Fruit fly (Drosophila melanogaster) whole organism, embryonic: ENCODE results near the gene CG10638.

Source experiments
- Ada2b ChIP-seq: fragments of 200-800 bp; sonication (Bioruptor generic); IDR thresholded peaks from 2 replicates; pipeline ENCODE4 v1.3.6; 2022; ENCODE audit warnings: missing biosample characterization, missing genetic modification characterization
- CG11695 ChIP-seq: fragments of 200-800 bp; sonication (Bioruptor generic); IDR thresholded peaks from 3 replicates; pipeline ENCODE4 v1.3.6; 2022; ENCODE audit warnings: missing biosample characterization, missing genetic modification characterization
- CG12236 ChIP-seq: fragments of 200-800 bp; sonication (Bioruptor generic); optimal IDR thresholded peaks from 2 replicates; lab custom pipeline; 2016; ENCODE audit warnings: missing biosample characterization, missing genetic modification characterization
- CG12299 ChIP-seq: fragments of 200-800 bp; sonication (Bioruptor generic); optimal IDR thresholded peaks from 2 replicates; lab custom pipeline; 2018; ENCODE audit warnings: missing biosample characterization, mild to moderate bottlenecking, missing genetic modification characterization
- CG14441 ChIP-seq: fragments of 200-800 bp; sonication (Bioruptor generic); IDR thresholded peaks from 2 replicates; pipeline ENCODE4 v1.3.6; 2022; ENCODE audit warnings: missing biosample characterization, missing genetic modification characterization
- CG14965 ChIP-seq: fragments of 200-800 bp; sonication (Bioruptor generic); optimal IDR thresholded peaks from 2 replicates; lab custom pipeline; 2016; ENCODE audit warnings: missing biosample characterization, missing genetic modification characterization, borderline replicate concordance
- CG16815 ChIP-seq: fragments of 200-800 bp; sonication (Bioruptor generic); optimal IDR thresholded peaks from 3 replicates; lab custom pipeline; 2017; ENCODE audit warnings: missing biosample characterization, mild to moderate bottlenecking, missing genetic modification characterization
- CG17385 ChIP-seq: fragments of 200-800 bp; sonication (Bioruptor generic); optimal IDR thresholded peaks from 3 replicates; lab custom pipeline; 2018; ENCODE audit warnings: missing biosample characterization, mild to moderate bottlenecking, missing genetic modification characterization
- CG1832 ChIP-seq: fragments of 200-800 bp; sonication (Bioruptor generic); optimal IDR thresholded peaks from 2 replicates; lab custom pipeline; 2017; ENCODE audit warnings: missing biosample characterization, mild to moderate bottlenecking, missing genetic modification characterization, inconsistent platforms
- CG18599 ChIP-seq: fragments of 200-800 bp; sonication (Bioruptor generic); optimal IDR thresholded peaks from 3 replicates; lab custom pipeline; 2017; ENCODE audit warnings: missing biosample characterization, missing genetic modification characterization, mild to moderate bottlenecking, moderate library complexity, missing genetic modification reagents
- CG18619 ChIP-seq: fragments of 200-800 bp; sonication (Bioruptor generic); optimal IDR thresholded peaks from 3 replicates; lab custom pipeline; 2017; ENCODE audit warnings: missing biosample characterization, mild to moderate bottlenecking, missing genetic modification characterization
- CG31441 ChIP-seq: fragments of 200-800 bp; sonication (Bioruptor generic); IDR thresholded peaks from 2 replicates; pipeline ENCODE4 v1.3.6; 2022; ENCODE audit warnings: missing biosample characterization, missing genetic modification characterization
- CG33557 ChIP-seq: fragments of 200-800 bp; sonication (Bioruptor generic); optimal IDR thresholded peaks from 2 replicates; lab custom pipeline; 2019; ENCODE audit warnings: missing biosample characterization, mild to moderate bottlenecking, missing genetic modification characterization, moderate library complexity
- CG6175 ChIP-seq: fragments of 200-800 bp; sonication (Bioruptor generic); IDR thresholded peaks from 3 replicates; pipeline ENCODE4 v1.3.6; 2022; ENCODE audit warnings: missing biosample characterization, missing genetic modification characterization
- CG6791 ChIP-seq: fragments of 200-800 bp; sonication (Bioruptor generic); IDR thresholded peaks from 3 replicates; pipeline ENCODE4 v1.3.6; 2022; ENCODE audit warnings: missing biosample characterization, missing genetic modification characterization; ENCODE audit not compliant: partially characterized antibody
- CG6854 ChIP-seq: fragments of 200-800 bp; sonication (Bioruptor generic); optimal IDR thresholded peaks from 3 replicates; lab custom pipeline; 2017; ENCODE audit warnings: missing biosample characterization, mild to moderate bottlenecking, missing genetic modification characterization
- CG7786 ChIP-seq: fragments of 200-800 bp; sonication (Bioruptor generic); optimal IDR thresholded peaks from 2 replicates; lab custom pipeline; 2016; ENCODE audit warnings: missing biosample characterization, missing genetic modification characterization
- CG8290 ChIP-seq, 3 experiments: fragments of 200-800 bp; sonication (Bioruptor generic); optimal IDR thresholded peaks; 2 replicates each; lab custom pipeline; 2016 to 2019; ENCODE audit warnings: missing biosample characterization in 3 of 3, missing genetic modification characterization in 3 of 3, mild to moderate bottlenecking in 2 of 3, moderate library complexity in 1 of 3
- CG8359 ChIP-seq: fragments of 200-800 bp; sonication (Bioruptor generic); optimal IDR thresholded peaks from 2 replicates; lab custom pipeline; 2017; ENCODE audit warnings: missing biosample characterization, mild to moderate bottlenecking, missing genetic modification characterization, borderline replicate concordance
- CG9609 ChIP-seq: fragments of 200-800 bp; sonication (Bioruptor generic); optimal IDR thresholded peaks from 3 replicates; lab custom pipeline; 2016; ENCODE audit warnings: missing biosample characterization, missing genetic modification characterization
- CG9876 ChIP-seq: fragments of 200-800 bp; sonication (Bioruptor generic); optimal IDR thresholded peaks from 2 replicates; lab custom pipeline; 2016; ENCODE audit warnings: missing biosample characterization, missing genetic modification characterization
- D ChIP-seq, 2 experiments: fragments of 200-800 bp in 1 of 2; fragments of >200 bp in 1 of 2; sonication (Bioruptor generic) in 1 of 2; optimal IDR thresholded peaks; 2 replicates in 1 of 2; 3 replicates in 1 of 2; lab custom pipeline; 2017; ENCODE audit warnings: mild to moderate bottlenecking in 1 of 2, missing biosample characterization in 1 of 2, missing genetic modification characterization in 1 of 2, missing genetic modification reagents in 1 of 2
- Doc3 ChIP-seq: fragments of 200-800 bp; sonication (Bioruptor generic); IDR thresholded peaks from 3 replicates; pipeline ENCODE4 v1.3.6; 2022; ENCODE audit warnings: missing biosample characterization, missing genetic modification characterization; ENCODE audit not compliant: partially characterized antibody
- Drgx ChIP-seq: fragments of 200-800 bp; sonication (Bioruptor generic); IDR thresholded peaks from 2 replicates; pipeline ENCODE4 v1.3.6; 2022; ENCODE audit warnings: missing biosample characterization, missing genetic modification characterization
- HmgZ ChIP-seq: fragments of 200-800 bp; sonication (Bioruptor generic); optimal IDR thresholded peaks from 2 replicates; lab custom pipeline; 2018; ENCODE audit warnings: missing biosample characterization, mild to moderate bottlenecking, missing genetic modification characterization
- Jarid2 ChIP-seq: fragments of 200-800 bp; sonication (Bioruptor generic); optimal IDR thresholded peaks from 3 replicates; lab custom pipeline; 2017; ENCODE audit warnings: mild to moderate bottlenecking, missing biosample characterization, missing genetic modification reagents, missing genetic modification characterization
- Meics ChIP-seq: fragments of 200-800 bp; sonication (Bioruptor generic); optimal IDR thresholded peaks from 2 replicates; lab custom pipeline; 2017; ENCODE audit warnings: missing biosample characterization, mild to moderate bottlenecking, missing genetic modification characterization
- Oaz ChIP-seq: fragments of 200-800 bp; sonication (Bioruptor generic); IDR thresholded peaks from 2 replicates; pipeline ENCODE4 v1.3.6; 2022; ENCODE audit warnings: missing biosample characterization, missing genetic modification characterization
- Ptx1 ChIP-seq: fragments of 200-800 bp; sonication (Bioruptor generic); IDR thresholded peaks from 2 replicates; pipeline ENCODE4 v1.3.6; 2022; ENCODE audit warnings: missing biosample characterization, missing genetic modification characterization
- Sox102F ChIP-seq: fragments of 200-800 bp; sonication (Bioruptor generic); optimal IDR thresholded peaks from 2 replicates; lab custom pipeline; 2018; ENCODE audit warnings: missing biosample characterization, mild to moderate bottlenecking, missing genetic modification characterization, moderate library complexity
- cg ChIP-seq: fragments of 200-800 bp; sonication (Bioruptor generic); optimal IDR thresholded peaks from 3 replicates; lab custom pipeline; 2019; ENCODE audit warnings: missing biosample characterization, mild to moderate bottlenecking, missing genetic modification characterization, moderate library complexity
- crc ChIP-seq: fragments of 200-800 bp; sonication (Bioruptor generic); optimal IDR thresholded peaks from 2 replicates; lab custom pipeline; 2016; ENCODE audit warnings: missing biosample characterization, missing genetic modification characterization
- cwo ChIP-seq: fragments of 200-800 bp; sonication (Bioruptor generic); optimal IDR thresholded peaks from 3 replicates; lab custom pipeline; 2017; ENCODE audit warnings: missing biosample characterization, missing genetic modification characterization, mild to moderate bottlenecking, moderate library complexity, missing genetic modification reagents
- dmrt11E ChIP-seq: fragments of 200-800 bp; sonication (Bioruptor generic); optimal IDR thresholded peaks from 3 replicates; lab custom pipeline; 2018; ENCODE audit warnings: missing biosample characterization, mild to moderate bottlenecking, missing genetic modification characterization, moderate library complexity
- esg ChIP-seq: fragments of 200-800 bp; sonication (Bioruptor generic); conservative IDR thresholded peaks from 2 replicates; pipeline ENCODE4 v1.3.6; 2022; ENCODE audit warnings: missing biosample characterization, missing genetic modification characterization
- fd102C ChIP-seq: fragments of 200-800 bp; sonication (Bioruptor generic); optimal IDR thresholded peaks from 2 replicates; lab custom pipeline; 2018; ENCODE audit warnings: missing biosample characterization, mild to moderate bottlenecking, missing genetic modification characterization, moderate library complexity
- gsb ChIP-seq: fragments of 200-800 bp; sonication (Bioruptor generic); IDR thresholded peaks from 2 replicates; pipeline ENCODE4 v1.3.6; 2022; ENCODE audit warnings: missing biosample characterization, missing genetic modification characterization
- lilli ChIP-seq: fragments of 200-800 bp; sonication (Bioruptor generic); optimal IDR thresholded peaks from 3 replicates; lab custom pipeline; 2016; ENCODE audit warnings: missing biosample characterization, missing genetic modification characterization
- maf-S ChIP-seq: fragments of 200-800 bp; sonication (Bioruptor generic); optimal IDR thresholded peaks from 2 replicates; lab custom pipeline; 2016; ENCODE audit warnings: missing biosample characterization, missing genetic modification characterization
- nerfin-1 ChIP-seq: fragments of 200-800 bp; sonication (Bioruptor generic); optimal IDR thresholded peaks from 3 replicates; lab custom pipeline; 2019; ENCODE audit warnings: missing biosample characterization, mild to moderate bottlenecking, missing genetic modification characterization, moderate library complexity
- pan ChIP-seq, 4 experiments: fragments of >200 bp in 3 of 4; fragments of 200-800 bp in 1 of 4; sonication (Bioruptor generic) in 1 of 4; optimal IDR thresholded peaks in 3 of 4; IDR thresholded peaks in 1 of 4; 2 replicates each; pipeline versions ENCODE4 v1.3.6 to Lab custom; 2017 to 2022; ENCODE audit warnings: missing biosample characterization in 2 of 4, missing genetic modification characterization in 2 of 4, mixed read lengths in 1 of 4
- tll ChIP-seq, 2 experiments: fragments of 200-800 bp in 1 of 2; fragments of >200 bp in 1 of 2; sonication (Bioruptor generic) in 1 of 2; optimal IDR thresholded peaks; 2 replicates each; lab custom pipeline; 2017 to 2019; ENCODE audit warnings: missing biosample characterization in 2 of 2, missing genetic modification characterization in 2 of 2, mild to moderate bottlenecking in 1 of 2, moderate library complexity in 1 of 2
- tx ChIP-seq: fragments of 200-800 bp; sonication (Bioruptor generic); optimal IDR thresholded peaks from 2 replicates; lab custom pipeline; 2016; ENCODE audit warnings: missing biosample characterization, missing genetic modification characterization
- unpg ChIP-seq: fragments of 200-800 bp; sonication (Bioruptor generic); optimal IDR thresholded peaks from 3 replicates; lab custom pipeline; 2018; ENCODE audit warnings: missing biosample characterization, mild to moderate bottlenecking, missing genetic modification characterization, moderate library complexity
- vfl ChIP-seq: fragments of 200-800 bp; sonication (Bioruptor generic); optimal IDR thresholded peaks from 2 replicates; lab custom pipeline; 2016; ENCODE audit warnings: missing biosample characterization, missing genetic modification characterization
- zf30C ChIP-seq: fragments of 200-800 bp; sonication (Bioruptor generic); optimal IDR thresholded peaks from 3 replicates; lab custom pipeline; 2018; ENCODE audit warnings: missing biosample characterization, mild to moderate bottlenecking, missing genetic modification characterization
- zfh1 ChIP-seq: fragments of 200-800 bp; sonication (Bioruptor generic); IDR thresholded peaks from 3 replicates; pipeline ENCODE4 v1.3.6; 2022; ENCODE audit warnings: missing biosample characterization, missing genetic modification characterization
- zfh2 ChIP-seq: fragments of 200-800 bp; sonication (Bioruptor generic); optimal IDR thresholded peaks from 2 replicates; lab custom pipeline; 2016; ENCODE audit warnings: missing biosample characterization, missing genetic modification characterization

CG10638 gene

dm6 chr3L:12514762-12515215 lies 13.7 kb upstream of the CG10638 start, which contains the start of the genes sti and tral (continued):
- peak; percentile 94 for TF ChIP-seq CG9609 (GFP tag; lab: Kevin White, UChicago)
- TF ChIP-seq CG14441 (GFP tag; lab: Robert Waterston, UW) = peak; percentile 86
- peak; percentile 91 for TF ChIP-seq CG9876 (GFP tag; lab: Kevin White, UChicago)
- peak; percentile 75 for TF ChIP-seq dmrt11E
- no peak for TF ChIP-seq cg
- peak; percentile 78 for TF ChIP-seq CG33557 (GFP tag; lab: Kevin White, UChicago)
- TF ChIP-seq esg (GFP tag; lab: Robert Waterston, UW) = peak; percentile 73
- peak; percentile 44 for TF ChIP-seq fd102C (GFP tag; lab: Kevin White, UChicago)
- peak; percentile 57 for TF ChIP-seq gsb
- peak; percentile 83; the same call in 1 of the 2 replicates for TF ChIP-seq CG31441 (GFP tag; lab: Robert Waterston, UW)
- peak; percentile 84 for TF ChIP-seq CG18619
- TF ChIP-seq CG11695 = peak; percentile 68; the same call in 2 of the 3 replicates
- TF ChIP-seq CG6791 = no peak
- peak; percentile 33 for TF ChIP-seq D (optimal IDR thresholded peaks at IDR 0.05; lab: Kevin White, UChicago)
- TF ChIP-seq D (GFP tag; optimal IDR thresholded peaks at IDR 0.05; lab: Kevin White, UChicago) = peak; percentile 64
- peak; percentile 68 for TF ChIP-seq CG12299 (tag; lab: Kevin White, UChicago)
- peak; percentile 49 for TF ChIP-seq Drgx (GFP tag; lab: Robert Waterston, UW)
- TF ChIP-seq lilli (GFP tag; lab: Kevin White, UChicago) = peak; percentile 97
- peak; percentile 77 for TF ChIP-seq crc (GFP tag; lab: Kevin White, UChicago)
- TF ChIP-seq Doc3 = no peak
- peak; percentile 58 for TF ChIP-seq CG6854
- no peak for TF ChIP-seq CG1832 (GFP tag; lab: Kevin White, UChicago)
- peak; percentile 18 for TF ChIP-seq zf30C (GFP tag; lab: Kevin White, UChicago)
- TF ChIP-seq unpg (GFP tag; lab: Kevin White, UChicago) = peak; percentile 81
- no peak for TF ChIP-seq tll (GFP tag; optimal IDR thresholded peaks at IDR 0.05; lab: Kevin White, UChicago)
- peak; percentile 88 for TF ChIP-seq Meics (GFP tag; lab: Kevin White, UChicago)
- peak; percentile 95 for TF ChIP-seq CG7786
- TF ChIP-seq CG12236 (GFP tag; lab: Kevin White, UChicago) = peak; percentile 87
- peak; percentile 77 for TF ChIP-seq cwo (GFP tag; lab: Kevin White, UChicago)
- peak; percentile 81 for TF ChIP-seq nerfin-1 (tag; lab: Kevin White, UChicago)
- peak; percentile 74 for TF ChIP-seq Ada2b (GFP tag; lab: Robert Waterston, UW)
- peak; percentile 94 for TF ChIP-seq maf-S (GFP tag; lab: Kevin White, UChicago)
- TF ChIP-seq zfh1 (GFP tag; lab: Robert Waterston, UW) = peak; percentile 86
- TF ChIP-seq zfh2 (GFP tag; lab: Kevin White, UChicago) = peak; percentile 96
- TF ChIP-seq Ptx1 (GFP tag; lab: Robert Waterston, UW) = peak; percentile 90
- peak; percentile 81 for TF ChIP-seq CG16815
- peak; percentile 95 for TF ChIP-seq tx (GFP tag; lab: Kevin White, UChicago)
- TF ChIP-seq pan (optimal IDR thresholded peaks at IDR 0.05; lab: Kevin White, UChicago) = no peak
- TF ChIP-seq pan (GFP tag; optimal IDR thresholded peaks at IDR 0.05 in 1 of 2, IDR thresholded peaks at IDR 0.05 in 1 of 2) = peak in 1 of 2 experiments; percentile 86
- peak; percentile 78 for TF ChIP-seq CG6175 (GFP tag; lab: Robert Waterston, UW)
- TF ChIP-seq CG17385 = peak; percentile 80
- peak; percentile 83 for TF ChIP-seq Sox102F (GFP tag; lab: Kevin White, UChicago)
- peak; percentile 31 for TF ChIP-seq CG14965 (GFP tag; lab: Kevin White, UChicago)
- peak; percentile 93 for TF ChIP-seq CG18599 (GFP tag; lab: Kevin White, UChicago)
- peak; percentile 95 for TF ChIP-seq HmgZ
- peak; percentile 84 for TF ChIP-seq CG8290 (GFP tag; optimal IDR thresholded peaks at IDR 0.05; lab: Kevin White, UChicago)
- peak; percentile 54 to 75 for TF ChIP-seq CG8290 (tag; optimal IDR thresholded peaks at IDR 0.05; lab: Kevin White, UChicago)
- TF ChIP-seq vfl (GFP tag; lab: Kevin White, UChicago) = peak; percentile 93
- peak; percentile 44 for TF ChIP-seq Jarid2
- peak; percentile 73 for TF ChIP-seq Oaz (GFP tag; lab: Robert Waterston, UW)
- peak; percentile 59 for TF ChIP-seq CG8359 (GFP tag; lab: Kevin White, UChicago)
